Worm (Caenorhabditis elegans) whole organism, L4 larva: ENCODE measurements around the gene egl-9.
A peak's percentile ranks its signal among the peaks of the same experiment; 100 is the strongest.

ENCODE experiments used
- F10B5.3 ChIP-seq: sonication (generic microtip); optimal IDR thresholded peaks from 2 replicates; lab custom pipeline; 2016; ENCODE audit warnings: mild to moderate bottlenecking, missing genetic modification characterization, missing compliant biosample characterization
- F26F4.8 ChIP-seq: fragments of 200-800 bp; sonication (Bioruptor generic); conservative IDR thresholded peaks from 2 replicates; pipeline ENCODE4 v1.3.6; 2022; ENCODE audit warnings: missing genetic modification characterization, missing compliant biosample characterization
- F37D6.2 ChIP-seq: sonication (generic microtip); optimal IDR thresholded peaks from 2 replicates; lab custom pipeline; 2016; ENCODE audit warnings: mild to moderate bottlenecking, missing genetic modification characterization, missing compliant biosample characterization
- T20F7.1 ChIP-seq: fragments of 200-800 bp; sonication (Bioruptor generic); optimal IDR thresholded peaks from 2 replicates; lab custom pipeline; 2018; ENCODE audit warnings: mild to moderate bottlenecking, missing genetic modification characterization, missing compliant biosample characterization
- Y105C5A.15 ChIP-seq: fragments of 200-800 bp; sonication (Bioruptor generic); IDR thresholded peaks from 2 replicates; pipeline ENCODE4 v1.3.6; 2022; ENCODE audit warnings: missing genetic modification characterization, missing compliant biosample characterization
- Y48G9A.11 ChIP-seq: fragments of 200-800 bp; sonication (Bioruptor generic); IDR thresholded peaks from 2 replicates; pipeline ENCODE4 v1.3.6; 2022; ENCODE audit warnings: missing genetic modification reagents, missing genetic modification characterization, missing compliant biosample characterization
- Y75B8A.6 ChIP-seq: fragments of 200-800 bp; sonication (Bioruptor generic); IDR thresholded peaks from 2 replicates; pipeline ENCODE4 v1.3.6; 2022; ENCODE audit warnings: missing genetic modification reagents, missing genetic modification characterization, missing compliant biosample characterization
- ceh-20 ChIP-seq: fragments of 200-800 bp; sonication (Bioruptor generic); IDR thresholded peaks from 2 replicates; pipeline ENCODE4 v1.3.6; 2022; ENCODE audit warnings: missing genetic modification reagents, missing genetic modification characterization, missing compliant biosample characterization
- ceh-32 ChIP-seq: sonication (generic microtip); optimal IDR thresholded peaks from 2 replicates; lab custom pipeline; 2016; ENCODE audit warnings: mild to moderate bottlenecking, missing genetic modification characterization, missing compliant biosample characterization; ENCODE audit not compliant: poor library complexity
- ceh-44 ChIP-seq: fragments of 200-800 bp; sonication (Bioruptor generic); IDR thresholded peaks from 2 replicates; pipeline ENCODE4 v1.3.6; 2022; ENCODE audit warnings: missing genetic modification reagents, missing genetic modification characterization, missing compliant biosample characterization
- ceh-62 ChIP-seq: sonication (generic microtip); optimal IDR thresholded peaks from 2 replicates; lab custom pipeline; 2017; ENCODE audit warnings: missing biosample characterization, missing genetic modification characterization
- ceh-82 ChIP-seq: sonication (generic microtip); optimal IDR thresholded peaks from 2 replicates; lab custom pipeline; 2017; ENCODE audit warnings: missing biosample characterization, missing genetic modification characterization
- daf-12 ChIP-seq: fragments of 150-350 bp; optimal IDR thresholded peaks from 2 replicates; lab custom pipeline; 2014; ENCODE audit warnings: missing biosample characterization, missing genetic modification reagents, missing genetic modification characterization
- daf-19 ChIP-seq: fragments of 200-800 bp; sonication (Bioruptor generic); conservative IDR thresholded peaks from 2 replicates; pipeline ENCODE4 v1.3.6; 2022; ENCODE audit warnings: missing genetic modification characterization, missing compliant biosample characterization
- daf-8 ChIP-seq: fragments of 200-800 bp; sonication (Bioruptor generic); IDR thresholded peaks from 2 replicates; pipeline ENCODE4 v1.3.6; 2022; ENCODE audit warnings: missing genetic modification characterization, missing compliant biosample characterization
- dmd-6 ChIP-seq: fragments of 200-800 bp; sonication (Bioruptor generic); IDR thresholded peaks from 2 replicates; pipeline ENCODE4 v1.3.6; 2022; ENCODE audit warnings: missing genetic modification reagents, missing genetic modification characterization, missing compliant biosample characterization
- egl-27 ChIP-seq: sonication (generic microtip); optimal IDR thresholded peaks from 3 replicates; lab custom pipeline; 2017; ENCODE audit warnings: missing biosample characterization, missing genetic modification reagents, missing genetic modification characterization
- hlh-11 ChIP-seq: fragments of 200-800 bp; sonication (Bioruptor generic); optimal IDR thresholded peaks from 2 replicates; lab custom pipeline; 2018; ENCODE audit warnings: mild to moderate bottlenecking, missing genetic modification characterization, missing compliant biosample characterization
- hmg-1.1 ChIP-seq: fragments of 200-800 bp; sonication (Bioruptor generic); IDR thresholded peaks from 2 replicates; pipeline ENCODE4 v1.3.6; 2022; ENCODE audit warnings: missing genetic modification reagents, missing genetic modification characterization, missing compliant biosample characterization
- jun-1 ChIP-seq: fragments of 150-350 bp; optimal IDR thresholded peaks from 2 replicates; lab custom pipeline; 2014; ENCODE audit warnings: missing biosample characterization, missing genetic modification reagents, missing genetic modification characterization
- lin-1 ChIP-seq: fragments of 200-800 bp; sonication (Bioruptor generic); IDR thresholded peaks from 2 replicates; pipeline ENCODE4 v1.3.6; 2022; ENCODE audit warnings: missing genetic modification reagents, missing genetic modification characterization, missing compliant biosample characterization
- lin-29 ChIP-seq: fragments of 200-800 bp; sonication (Bioruptor generic); IDR thresholded peaks from 2 replicates; pipeline ENCODE4 v1.3.6; 2022; ENCODE audit warnings: missing genetic modification reagents, missing genetic modification characterization, missing compliant biosample characterization
- lin-38 ChIP-seq: fragments of 200-800 bp; sonication (Bioruptor generic); IDR thresholded peaks from 2 replicates; pipeline ENCODE4 v1.3.6; 2022; ENCODE audit warnings: missing genetic modification reagents, missing genetic modification characterization, missing compliant biosample characterization
- lin-39 ChIP-seq: fragments of 150-350 bp; optimal IDR thresholded peaks from 2 replicates; lab custom pipeline; 2014; ENCODE audit warnings: missing biosample characterization, missing genetic modification reagents, missing genetic modification characterization
- lir-3 ChIP-seq: sonication (generic microtip); optimal IDR thresholded peaks from 2 replicates; lab custom pipeline; 2016; ENCODE audit warnings: mild to moderate bottlenecking, missing genetic modification characterization, missing compliant biosample characterization
- lsy-2 ChIP-seq, 2 experiments: fragments of 150-350 bp in 1 of 2; sonication (generic microtip) in 1 of 2; optimal IDR thresholded peaks; 2 replicates each; lab custom pipeline; 2014 to 2017; ENCODE audit warnings: missing biosample characterization in 2 of 2, missing genetic modification characterization in 2 of 2
- mdl-1 ChIP-seq, 2 experiments: fragments of 150-350 bp in 1 of 2; sonication (generic microtip) in 1 of 2; optimal IDR thresholded peaks; 2 replicates each; lab custom pipeline; 2014 to 2017; ENCODE audit warnings: missing biosample characterization in 2 of 2, missing genetic modification characterization in 2 of 2
- mes-2 ChIP-seq: sonication (generic microtip); optimal IDR thresholded peaks from 2 replicates; lab custom pipeline; 2016; ENCODE audit warnings: missing genotype, mild to moderate bottlenecking, missing genetic modification characterization, missing compliant biosample characterization; ENCODE audit not compliant: poor library complexity, severe bottlenecking
- mxl-3 ChIP-seq: fragments of 200-800 bp; sonication (Bioruptor generic); optimal IDR thresholded peaks from 2 replicates; lab custom pipeline; 2018; ENCODE audit warnings: mild to moderate bottlenecking, missing genetic modification characterization, missing compliant biosample characterization
- nhr-102 ChIP-seq: sonication (generic microtip); optimal IDR thresholded peaks from 2 replicates; lab custom pipeline; 2016; ENCODE audit warnings: mild to moderate bottlenecking, missing genetic modification characterization, moderate library complexity, missing compliant biosample characterization
- nhr-11 ChIP-seq: fragments of 150-350 bp; optimal IDR thresholded peaks from 2 replicates; lab custom pipeline; 2014; ENCODE audit warnings: missing biosample characterization, missing genetic modification characterization
- nhr-111 ChIP-seq: fragments of 200-800 bp; sonication (Bioruptor generic); optimal IDR thresholded peaks from 2 replicates; lab custom pipeline; 2018; ENCODE audit warnings: mild to moderate bottlenecking, missing genetic modification characterization, missing compliant biosample characterization
- nhr-237 ChIP-seq: sonication (generic microtip); optimal IDR thresholded peaks from 2 replicates; lab custom pipeline; 2017; ENCODE audit warnings: missing biosample characterization, missing genetic modification characterization
- nhr-42 ChIP-seq: fragments of 200-800 bp; sonication (Bioruptor generic); IDR thresholded peaks from 2 replicates; pipeline ENCODE4 v1.3.6; 2022; ENCODE audit warnings: missing genetic modification characterization, missing compliant biosample characterization
- nhr-48 ChIP-seq: sonication (generic microtip); optimal IDR thresholded peaks from 2 replicates; lab custom pipeline; 2016; ENCODE audit warnings: mild to moderate bottlenecking, missing genetic modification characterization, missing compliant biosample characterization
- nhr-6 ChIP-seq: fragments of 150-350 bp; optimal IDR thresholded peaks from 2 replicates; lab custom pipeline; 2014; ENCODE audit warnings: missing biosample characterization, missing genetic modification characterization
- pha-4 ChIP-seq, 2 experiments: fragments of 150-350 bp in 1 of 2; fragments of 200-800 bp in 1 of 2; sonication (Bioruptor generic) in 1 of 2; IDR thresholded peaks in 1 of 2; optimal IDR thresholded peaks in 1 of 2; 2 replicates each; pipeline versions ENCODE4 v1.3.6 to Lab custom; 2014 to 2022; ENCODE audit warnings: missing genetic modification characterization in 2 of 2, missing genetic modification reagents in 2 of 2, missing biosample characterization in 1 of 2, missing compliant biosample characterization in 1 of 2
- sdz-12 ChIP-seq: fragments of 200-800 bp; sonication (Bioruptor generic); optimal IDR thresholded peaks from 2 replicates; lab custom pipeline; 2018; ENCODE audit warnings: mild to moderate bottlenecking, missing genetic modification characterization, missing compliant biosample characterization
- snpc-1.2 ChIP-seq: fragments of 200-800 bp; sonication (Bioruptor generic); IDR thresholded peaks from 2 replicates; pipeline ENCODE4 v1.3.6; 2022; ENCODE audit warnings: missing genetic modification reagents, missing genetic modification characterization, missing compliant biosample characterization
- spr-3 ChIP-seq: fragments of 200-800 bp; sonication (Bioruptor generic); optimal IDR thresholded peaks from 2 replicates; lab custom pipeline; 2018; ENCODE audit warnings: mild to moderate bottlenecking, missing genetic modification characterization, missing compliant biosample characterization
- unc-62 ChIP-seq, 3 experiments: fragments of 150-350 bp in 1 of 3; sonication (generic microtip); optimal IDR thresholded peaks in 2 of 3; peaks in 1 of 3; 1 replicate in 1 of 3; 2 replicates in 2 of 3; lab custom pipeline; 2014 to 2017; ENCODE audit warnings: missing biosample characterization in 3 of 3, missing genetic modification characterization in 3 of 3, missing genetic modification reagents in 3 of 3, missing genotype in 1 of 3
- vab-7 ChIP-seq: fragments of 200-800 bp; sonication (Bioruptor generic); IDR thresholded peaks from 2 replicates; pipeline ENCODE4 v1.3.6; 2022; ENCODE audit warnings: missing genetic modification reagents, missing genetic modification characterization, missing compliant biosample characterization
- zag-1 ChIP-seq: fragments of 150-350 bp; optimal IDR thresholded peaks from 2 replicates; lab custom pipeline; 2014; ENCODE audit warnings: missing biosample characterization, missing genetic modification characterization
- zfp-2 ChIP-seq: sonication (generic microtip); optimal IDR thresholded peaks from 2 replicates; lab custom pipeline; 2016; ENCODE audit warnings: mild to moderate bottlenecking, missing genetic modification characterization, missing compliant biosample characterization
- zip-11 ChIP-seq: fragments of 200-800 bp; sonication (Bioruptor generic); IDR thresholded peaks from 2 replicates; pipeline ENCODE4 v1.3.6; 2022; ENCODE audit warnings: missing genetic modification characterization, missing compliant biosample characterization
- ztf-11 ChIP-seq: fragments of 150-350 bp; optimal IDR thresholded peaks from 2 replicates; lab custom pipeline; 2014; ENCODE audit warnings: missing biosample characterization, missing genetic modification characterization
- ztf-7 ChIP-seq: fragments of 150-350 bp; optimal IDR thresholded peaks from 2 replicates; lab custom pipeline; 2014; ENCODE audit warnings: missing biosample characterization, missing genetic modification characterization

The egl-9 gene

ce11 chrV:10436612-10437011, 31.7 kb upstream of the egl-9 start, which contains the start of gene set-22:
Gene set-22, plus strand, starts transcription at chrV:10436912.
- no peak for TF ChIP-seq ceh-62 (tag; lab: Kevin White, UChicago)
- TF ChIP-seq nhr-237 (tag; lab: Kevin White, UChicago), result no peak
- no peak for TF ChIP-seq mes-2
- no peak for TF ChIP-seq mdl-1 (tag; optimal IDR thresholded peaks at IDR 0.05; lab: Kevin White, UChicago)
- TF ChIP-seq ceh-20, result no peak
- no peak for TF ChIP-seq dmd-6 (GFP tag; lab: Robert Waterston, UW)
- no peak for TF ChIP-seq snpc-1.2
- TF ChIP-seq Y105C5A.15, result no peak
- no peak for TF ChIP-seq nhr-6
- no peak for TF ChIP-seq spr-3 (GFP tag; lab: Kevin White, UChicago)
- no peak for TF ChIP-seq pha-4 (GFP tag; IDR thresholded peaks at IDR 0.05; lab: Robert Waterston, UW)
- no peak for TF ChIP-seq pha-4 (tag; optimal IDR thresholded peaks at IDR 0.05; lab: Kevin White, UChicago)
- TF ChIP-seq unc-62 (GFP tag; optimal IDR thresholded peaks at IDR 0.05 in 1 of 2; lab: Kevin White, UChicago), result no peak
- no peak for TF ChIP-seq unc-62 (tag; optimal IDR thresholded peaks at IDR 0.05; lab: Kevin White, UChicago)
- TF ChIP-seq ztf-11 (tag; lab: Kevin White, UChicago), result no peak
- TF ChIP-seq F10B5.3 (tag; lab: Kevin White, UChicago), result no peak
- TF ChIP-seq jun-1, result no peak
- TF ChIP-seq lin-38 (GFP tag; lab: Robert Waterston, UW), result no peak
- TF ChIP-seq nhr-111 (GFP tag; lab: Kevin White, UChicago), result no peak
- TF ChIP-seq zfp-2, result no peak
- no peak for TF ChIP-seq ztf-7
- TF ChIP-seq daf-12, result no peak

ce11 chrV:10440723-10441122, 27.6 kb upstream of the egl-9 start, which contains the start of gene snf-10:
Gene snf-10, minus strand, starts transcription at chrV:10440823.
- TF ChIP-seq vab-7, result no peak
- no peak for TF ChIP-seq zip-11 (GFP tag; lab: Robert Waterston, UW)
- no peak for TF ChIP-seq sdz-12 (GFP tag; lab: Kevin White, UChicago)
- TF ChIP-seq nhr-102 (tag; lab: Kevin White, UChicago), result no peak
- TF ChIP-seq snpc-1.2, result no peak
- no peak for TF ChIP-seq lin-1 (GFP tag; lab: Robert Waterston, UW)
- TF ChIP-seq ceh-32, result no peak
- no peak for TF ChIP-seq nhr-48 (tag; lab: Kevin White, UChicago)
- no peak for TF ChIP-seq Y75B8A.6 (GFP tag; lab: Robert Waterston, UW)
- TF ChIP-seq pha-4 (GFP tag; IDR thresholded peaks at IDR 0.05; lab: Robert Waterston, UW), result no peak
- no peak for TF ChIP-seq pha-4 (tag; optimal IDR thresholded peaks at IDR 0.05; lab: Kevin White, UChicago)
- no peak for TF ChIP-seq nhr-11
- TF ChIP-seq Y48G9A.11 (GFP tag; lab: Robert Waterston, UW), result no peak
- TF ChIP-seq ztf-11 (tag; lab: Kevin White, UChicago), result no peak
- no peak for TF ChIP-seq hmg-1.1 (GFP tag; lab: Robert Waterston, UW)
- TF ChIP-seq egl-27, result no peak

ce11 chrV:10441135-10442024, 26.9 kb upstream of the egl-9 start, which contains the start of gene pap-1:
Gene pap-1, plus strand, starts transcription at chrV:10441974.
- TF ChIP-seq daf-19 (GFP tag; lab: Robert Waterston, UW) (no peak), daf-8 (GFP tag; lab: Robert Waterston, UW) (no peak), ceh-44 (GFP tag; lab: Robert Waterston, UW) (no peak), nhr-42 (no peak), lin-29 (GFP tag; lab: Robert Waterston, UW) (no peak), T20F7.1 (GFP tag; lab: Kevin White, UChicago) (no peak), ztf-11 (tag; lab: Kevin White, UChicago) (no peak), lin-39 (no peak), F26F4.8 (no peak), mes-2 (peak; percentile 75), lin-38 (GFP tag; lab: Robert Waterston, UW) (peak; percentile 20; the same call in 1 of the 2 replicates), ceh-82 (tag; lab: Kevin White, UChicago) (no peak), mxl-3 (GFP tag; lab: Kevin White, UChicago) (peak; percentile 28), F37D6.2 (tag; lab: Kevin White, UChicago) (no peak), hlh-11 (peak; percentile 57), lsy-2 (tag; optimal IDR thresholded peaks at IDR 0.05; lab: Kevin White, UChicago) (peak in 1 of 2 experiments; percentile 36), zag-1 (no peak), lir-3 (tag; lab: Kevin White, UChicago) (no peak)
